Fruit fly (Drosophila melanogaster) whole organism, embryonic: ENCODE results near the gene CG43156.

Experiments
- ATbp ChIP-seq: fragments of 200-800 bp; sonication (Bioruptor generic); optimal IDR thresholded peaks from 2 replicates; lab custom pipeline; 2017; ENCODE audit warnings: missing biosample characterization, mild to moderate bottlenecking, missing genetic modification characterization, missing genetic modification reagents
- Adf1 ChIP-seq: fragments of 200-800 bp; sonication (Bioruptor generic); IDR thresholded peaks from 2 replicates; pipeline ENCODE4 v1.3.6; 2022; ENCODE audit warnings: missing biosample characterization, missing genetic modification characterization
- CG10274 ChIP-seq: fragments of 200-800 bp; sonication (Bioruptor generic); optimal IDR thresholded peaks from 3 replicates; lab custom pipeline; 2017; ENCODE audit warnings: missing biosample characterization, mild to moderate bottlenecking, missing genetic modification characterization
- CG10543 ChIP-seq: fragments of 200-800 bp; sonication (Bioruptor generic); optimal IDR thresholded peaks from 3 replicates; lab custom pipeline; 2017; ENCODE audit warnings: missing biosample characterization, mild to moderate bottlenecking, missing genetic modification characterization, moderate library complexity
- CG10565 ChIP-seq: fragments of 200-800 bp; sonication (Bioruptor generic); optimal IDR thresholded peaks from 3 replicates; lab custom pipeline; 2016; ENCODE audit warnings: missing biosample characterization, mild to moderate bottlenecking, missing genetic modification characterization
- CG12236 ChIP-seq: fragments of 200-800 bp; sonication (Bioruptor generic); optimal IDR thresholded peaks from 2 replicates; lab custom pipeline; 2016; ENCODE audit warnings: missing biosample characterization, missing genetic modification characterization
- CG12659 ChIP-seq: fragments of 200-800 bp; sonication (Bioruptor generic); optimal IDR thresholded peaks from 3 replicates; lab custom pipeline; 2017; ENCODE audit warnings: mild to moderate bottlenecking, missing biosample characterization, missing genetic modification reagents, missing genetic modification characterization
- CG12744 ChIP-seq: fragments of 200-800 bp; sonication (Bioruptor generic); optimal IDR thresholded peaks from 2 replicates; lab custom pipeline; 2016; ENCODE audit warnings: missing biosample characterization, missing genetic modification characterization
- CG12769 ChIP-seq: fragments of 200-800 bp; sonication (Bioruptor generic); optimal IDR thresholded peaks from 2 replicates; lab custom pipeline; 2019; ENCODE audit warnings: missing biosample characterization, mild to moderate bottlenecking, missing genetic modification characterization, moderate library complexity
- CG13624 ChIP-seq: fragments of 200-800 bp; sonication (Bioruptor generic); optimal IDR thresholded peaks from 2 replicates; lab custom pipeline; 2016; ENCODE audit warnings: missing biosample characterization, missing genetic modification characterization
- CG14860 ChIP-seq: fragments of 200-800 bp; sonication (Bioruptor generic); IDR thresholded peaks from 3 replicates; pipeline ENCODE4 v1.3.6; 2022; ENCODE audit warnings: missing biosample characterization, missing genetic modification characterization; ENCODE audit not compliant: partially characterized antibody
- CG17361 ChIP-seq: fragments of 200-800 bp; sonication (Bioruptor generic); IDR thresholded peaks from 3 replicates; pipeline ENCODE4 v1.3.6; 2022; ENCODE audit warnings: missing biosample characterization, missing genetic modification characterization
- CG17568 ChIP-seq: fragments of 200-800 bp; sonication (Bioruptor generic); optimal IDR thresholded peaks from 2 replicates; lab custom pipeline; 2018; ENCODE audit warnings: missing biosample characterization, mild to moderate bottlenecking, missing genetic modification characterization, moderate library complexity
- CG2875 ChIP-seq: fragments of 200-800 bp; sonication (Bioruptor generic); optimal IDR thresholded peaks from 2 replicates; lab custom pipeline; 2017; ENCODE audit warnings: missing biosample characterization, mild to moderate bottlenecking, missing genetic modification characterization, missing genetic modification reagents
- CG31224 ChIP-seq: fragments of 200-800 bp; sonication (Bioruptor generic); IDR thresholded peaks from 2 replicates; pipeline ENCODE4 v1.3.6; 2022; ENCODE audit warnings: missing biosample characterization, missing genetic modification characterization
- CG31365 ChIP-seq: fragments of 200-800 bp; sonication (Bioruptor generic); optimal IDR thresholded peaks from 2 replicates; lab custom pipeline; 2018; ENCODE audit warnings: missing biosample characterization, mild to moderate bottlenecking, missing genetic modification characterization
- CG33213 ChIP-seq: fragments of 200-800 bp; sonication (Bioruptor generic); optimal IDR thresholded peaks from 3 replicates; lab custom pipeline; 2016; ENCODE audit warnings: missing biosample characterization, missing genetic modification characterization
- CG5180 ChIP-seq: fragments of 200-800 bp; sonication (Bioruptor generic); optimal IDR thresholded peaks from 3 replicates; lab custom pipeline; 2017; ENCODE audit warnings: missing biosample characterization, missing genetic modification characterization, mild to moderate bottlenecking, moderate library complexity, missing genetic modification reagents
- CG5245 ChIP-seq: fragments of 200-800 bp; sonication (Bioruptor generic); optimal IDR thresholded peaks from 3 replicates; lab custom pipeline; 2016; ENCODE audit warnings: missing biosample characterization, missing genetic modification characterization
- CG6683 ChIP-seq: fragments of 200-800 bp; sonication (Bioruptor generic); optimal IDR thresholded peaks from 2 replicates; lab custom pipeline; 2017; ENCODE audit warnings: missing biosample characterization, mild to moderate bottlenecking, missing genetic modification characterization, missing genetic modification reagents
- CTCF ChIP-seq: fragments of 200-800 bp; sonication (Bioruptor generic); optimal IDR thresholded peaks from 2 replicates; lab custom pipeline; 2017; ENCODE audit warnings: missing biosample characterization, mild to moderate bottlenecking, missing genetic modification characterization, moderate library complexity
- Dbx ChIP-seq: fragments of 200-800 bp; sonication (Bioruptor generic); IDR thresholded peaks from 3 replicates; pipeline ENCODE4 v1.3.6; 2022; ENCODE audit warnings: missing biosample characterization, missing genetic modification characterization
- Eip74EF ChIP-seq, 2 experiments: fragments of 200-800 bp in 1 of 2; fragments of >200 bp in 1 of 2; sonication (Bioruptor generic) in 1 of 2; optimal IDR thresholded peaks; 2 replicates each; lab custom pipeline; 2017 to 2019; ENCODE audit warnings: missing biosample characterization in 2 of 2, missing genetic modification characterization in 2 of 2, mild to moderate bottlenecking in 1 of 2, moderate library complexity in 1 of 2
- HLH54F ChIP-seq: fragments of 200-800 bp; sonication (Bioruptor generic); optimal IDR thresholded peaks from 3 replicates; lab custom pipeline; 2016; ENCODE audit warnings: missing biosample characterization, missing genetic modification characterization
- Hmx ChIP-seq: fragments of 200-800 bp; sonication (Bioruptor generic); optimal IDR thresholded peaks from 2 replicates; lab custom pipeline; 2016; ENCODE audit warnings: missing biosample characterization, missing genetic modification characterization
- Lhr ChIP-seq: fragments of 200-800 bp; sonication (Bioruptor generic); optimal IDR thresholded peaks from 3 replicates; lab custom pipeline; 2017; ENCODE audit warnings: mild to moderate bottlenecking, missing biosample characterization, missing genetic modification reagents, missing genetic modification characterization
- Lim3 ChIP-seq: fragments of 200-800 bp; sonication (Bioruptor generic); IDR thresholded peaks from 2 replicates; pipeline ENCODE4 v1.3.6; 2022; ENCODE audit warnings: missing biosample characterization, missing genetic modification characterization
- Lpt ChIP-seq: fragments of >200 bp; optimal IDR thresholded peaks from 2 replicates; lab custom pipeline; 2018; ENCODE audit warnings: missing biosample characterization, missing genetic modification characterization
- NK7.1 ChIP-seq: fragments of 200-800 bp; sonication (Bioruptor generic); optimal IDR thresholded peaks from 3 replicates; lab custom pipeline; 2016; ENCODE audit warnings: missing biosample characterization, missing genetic modification characterization
- Poxn ChIP-seq: fragments of 200-800 bp; sonication (Bioruptor generic); IDR thresholded peaks from 2 replicates; pipeline ENCODE4 v1.3.6; 2022; ENCODE audit warnings: missing biosample characterization, missing genetic modification characterization
- chn ChIP-seq: fragments of 200-800 bp; sonication (Bioruptor generic); optimal IDR thresholded peaks from 2 replicates; lab custom pipeline; 2016; ENCODE audit warnings: missing biosample characterization, missing genetic modification characterization
- crc ChIP-seq: fragments of 200-800 bp; sonication (Bioruptor generic); optimal IDR thresholded peaks from 2 replicates; lab custom pipeline; 2016; ENCODE audit warnings: missing biosample characterization, missing genetic modification characterization
- dan ChIP-seq: fragments of 200-800 bp; sonication (Bioruptor generic); IDR thresholded peaks from 2 replicates; pipeline ENCODE4 v1.3.6; 2022; ENCODE audit warnings: missing biosample characterization, missing genetic modification characterization
- exex ChIP-seq: fragments of 200-800 bp; sonication (Bioruptor generic); optimal IDR thresholded peaks from 4 replicates; lab custom pipeline; 2018; ENCODE audit warnings: missing biosample characterization, mild to moderate bottlenecking, missing genetic modification characterization, moderate library complexity
- gem ChIP-seq: fragments of 200-800 bp; sonication (Bioruptor generic); optimal IDR thresholded peaks from 2 replicates; lab custom pipeline; 2019; ENCODE audit warnings: missing biosample characterization, mild to moderate bottlenecking, missing genetic modification characterization, moderate library complexity
- inv ChIP-seq: fragments of 200-800 bp; sonication (Bioruptor generic); IDR thresholded peaks from 2 replicates; pipeline ENCODE4 v1.3.6; 2022; ENCODE audit warnings: missing biosample characterization, missing genetic modification characterization; ENCODE audit not compliant: partially characterized antibody
- lbe ChIP-seq: fragments of 200-800 bp; sonication (Bioruptor generic); optimal IDR thresholded peaks from 2 replicates; lab custom pipeline; 2016; ENCODE audit warnings: missing biosample characterization, mild to moderate bottlenecking, missing genetic modification characterization
- lola ChIP-seq, 3 experiments: fragments of >200 bp in 2 of 3; fragments of 200-800 bp in 1 of 3; sonication (Bioruptor generic) in 1 of 3; optimal IDR thresholded peaks; 2 replicates each; lab custom pipeline; 2017 to 2019; ENCODE audit warnings: missing biosample characterization in 3 of 3, missing genetic modification characterization in 3 of 3, mild to moderate bottlenecking in 1 of 3, moderate library complexity in 1 of 3
- nmo ChIP-seq: fragments of 200-800 bp; sonication (Bioruptor generic); optimal IDR thresholded peaks from 2 replicates; lab custom pipeline; 2018; ENCODE audit warnings: missing biosample characterization, mild to moderate bottlenecking, missing genetic modification characterization, moderate library complexity
- nom ChIP-seq: fragments of 200-800 bp; sonication (Bioruptor generic); optimal IDR thresholded peaks from 2 replicates; lab custom pipeline; 2017; ENCODE audit warnings: missing biosample characterization, missing genetic modification characterization, mild to moderate bottlenecking, moderate library complexity, missing genetic modification reagents
- onecut ChIP-seq: fragments of 200-800 bp; sonication (Bioruptor generic); IDR thresholded peaks from 2 replicates; pipeline ENCODE4 v1.3.6; 2022; ENCODE audit warnings: missing biosample characterization, missing genetic modification characterization
- psq ChIP-seq: fragments of 200-800 bp; sonication (Bioruptor generic); optimal IDR thresholded peaks from 2 replicates; lab custom pipeline; 2017; ENCODE audit warnings: missing biosample characterization, missing genetic modification characterization
- sc ChIP-seq, 3 experiments: fragments of >200 bp in 2 of 3; fragments of 200-800 bp in 1 of 3; sonication (Bioruptor generic) in 1 of 3; optimal IDR thresholded peaks; 2 replicates in 2 of 3; 3 replicates in 1 of 3; lab custom pipeline; 2017; ENCODE audit warnings: mild to moderate bottlenecking in 1 of 3, missing biosample characterization in 1 of 3, missing genetic modification characterization in 1 of 3, missing genetic modification reagents in 1 of 3
- sens-2 ChIP-seq: fragments of 200-800 bp; sonication (Bioruptor generic); IDR thresholded peaks from 2 replicates; pipeline ENCODE4 v1.3.6; 2022; ENCODE audit warnings: missing biosample characterization, missing genetic modification characterization
- sima ChIP-seq: fragments of 200-800 bp; sonication (Bioruptor generic); optimal IDR thresholded peaks from 2 replicates; lab custom pipeline; 2016; ENCODE audit warnings: missing biosample characterization, missing genetic modification characterization
- slp2 ChIP-seq: fragments of 200-800 bp; sonication (Bioruptor generic); optimal IDR thresholded peaks from 2 replicates; lab custom pipeline; 2016; ENCODE audit warnings: missing biosample characterization, missing genetic modification characterization
- sqz ChIP-seq: fragments of 200-800 bp; sonication (Bioruptor generic); optimal IDR thresholded peaks from 3 replicates; lab custom pipeline; 2018; ENCODE audit warnings: missing biosample characterization, mild to moderate bottlenecking, missing genetic modification characterization
- stwl ChIP-seq: fragments of 200-800 bp; sonication (Bioruptor generic); optimal IDR thresholded peaks from 3 replicates; lab custom pipeline; 2018; ENCODE audit warnings: missing biosample characterization, mild to moderate bottlenecking, missing genetic modification characterization, moderate library complexity
- ttk ChIP-seq: fragments of 200-800 bp; sonication (Bioruptor generic); IDR thresholded peaks from 2 replicates; pipeline ENCODE4 v2.1.2; 2022; ENCODE audit warnings: missing biosample characterization, missing genetic modification characterization

CG43156 gene

dm6 chrX:11920959-11921358 is 14.3 kb upstream of the CG43156 start (continued):
- peak; percentile 29 for TF ChIP-seq CG33213 (GFP tag; lab: Kevin White, UChicago)
- TF ChIP-seq NK7.1 (GFP tag; lab: Kevin White, UChicago): peak; percentile 60
- peak; percentile 58 for TF ChIP-seq Adf1 (GFP tag; lab: Robert Waterston, UW)
- no peak for TF ChIP-seq sc (optimal IDR thresholded peaks at IDR 0.05; lab: Kevin White, UChicago)
- peak; percentile 80 for TF ChIP-seq sc (GFP tag; optimal IDR thresholded peaks at IDR 0.05; lab: Kevin White, UChicago)
- TF ChIP-seq CG12769: peak; percentile 82
- TF ChIP-seq lola (GFP tag; optimal IDR thresholded peaks at IDR 0.05; lab: Kevin White, UChicago): peak in 1 of 3 experiments; percentile 93
- peak; percentile 58 for TF ChIP-seq Lhr (GFP tag; lab: Kevin White, UChicago)
- TF ChIP-seq CG10543 (GFP tag; lab: Kevin White, UChicago): peak; percentile 86
- peak; percentile 63 for TF ChIP-seq crc (GFP tag; lab: Kevin White, UChicago)
- TF ChIP-seq CTCF: peak; percentile 58
- TF ChIP-seq Dbx (GFP tag; lab: Robert Waterston, UW): peak; percentile 86
- peak; percentile 68; the same call in 1 of the 2 replicates for TF ChIP-seq sens-2 (GFP tag; lab: Robert Waterston, UW)
- peak; percentile 52 for TF ChIP-seq CG31365 (tag; lab: Kevin White, UChicago)
- TF ChIP-seq onecut (GFP tag; lab: Robert Waterston, UW): peak; percentile 77
- 0 out of 2 replicates have a peak, but pooled peaks have one; percentile 44 for TF ChIP-seq Poxn (GFP tag; lab: Robert Waterston, UW)
- no peak for TF ChIP-seq sima (GFP tag; lab: Kevin White, UChicago)
- TF ChIP-seq dan (GFP tag; lab: Robert Waterston, UW): 0 out of 2 replicates have a peak, but pooled peaks have one; percentile 27
- peak; percentile 88 for TF ChIP-seq CG12659
- TF ChIP-seq CG5180: peak; percentile 79
- peak; percentile 62 for TF ChIP-seq CG12744 (GFP tag; lab: Kevin White, UChicago)
- TF ChIP-seq slp2 (GFP tag; lab: Kevin White, UChicago): peak; percentile 69
- TF ChIP-seq stwl (tag; lab: Kevin White, UChicago): no peak
- TF ChIP-seq exex: peak; percentile 65
- peak; percentile 39 for TF ChIP-seq CG12236 (GFP tag; lab: Kevin White, UChicago)
- TF ChIP-seq inv: no peak
- TF ChIP-seq nom: no peak
- TF ChIP-seq CG6683: peak; percentile 77
- TF ChIP-seq psq (GFP tag; lab: Kevin White, UChicago): peak; percentile 34
- TF ChIP-seq CG10565 (GFP tag; lab: Kevin White, UChicago): peak; percentile 15
- TF ChIP-seq CG13624 (GFP tag; lab: Kevin White, UChicago): peak; percentile 81
- peak; percentile 87 for TF ChIP-seq ttk (GFP tag; lab: Robert Waterston, UW)
- TF ChIP-seq ATbp (GFP tag; lab: Kevin White, UChicago): peak; percentile 85
- TF ChIP-seq CG17361 (GFP tag; lab: Robert Waterston, UW): peak; percentile 98
- TF ChIP-seq CG31224 (GFP tag; lab: Robert Waterston, UW): peak; percentile 81
- TF ChIP-seq CG2875 (GFP tag; lab: Kevin White, UChicago): peak; percentile 80
- TF ChIP-seq CG17568 (GFP tag; lab: Kevin White, UChicago): peak; percentile 86
- TF ChIP-seq Eip74EF (GFP tag; optimal IDR thresholded peaks at IDR 0.05; lab: Kevin White, UChicago): peak in 1 of 2 experiments; percentile 95
- no peak for TF ChIP-seq CG14860
- TF ChIP-seq sqz: peak; percentile 77
- TF ChIP-seq CG5245: peak; percentile 64
- TF ChIP-seq chn (GFP tag; lab: Kevin White, UChicago): peak; percentile 69
- TF ChIP-seq HLH54F (GFP tag; lab: Kevin White, UChicago): peak; percentile 55
- TF ChIP-seq Lim3 (GFP tag; lab: Robert Waterston, UW): 0 out of 2 replicates have a peak, but pooled peaks have one; percentile 22
- peak; percentile 95 for TF ChIP-seq gem
- peak; percentile 97 for TF ChIP-seq nmo
- peak; percentile 57 for TF ChIP-seq CG10274
- TF ChIP-seq Hmx: peak; percentile 52
- TF ChIP-seq Lpt: no peak
- peak; percentile 66 for TF ChIP-seq lbe (GFP tag; lab: Kevin White, UChicago)
